Worm (Caenorhabditis elegans) whole organism, early embryonic: ENCODE results near the gene nlp-59.

Experiments used
- B0310.2 ChIP-seq: sonication (generic microtip); optimal IDR thresholded peaks from 2 replicates; lab custom pipeline; 2016; ENCODE audit warnings: mild to moderate bottlenecking, missing genetic modification characterization, missing compliant biosample characterization
- F13C5.2 ChIP-seq: sonication (generic microtip); optimal IDR thresholded peaks from 2 replicates; lab custom pipeline; 2017; ENCODE audit warnings: mild to moderate bottlenecking, missing genetic modification characterization, inconsistent platforms, missing compliant biosample characterization
- aly-1 ChIP-seq: sonication (generic microtip); optimal IDR thresholded peaks from 2 replicates; lab custom pipeline; 2016; ENCODE audit warnings: missing genetic modification characterization, missing compliant biosample characterization
- ama-1 ChIP-seq: fragments of 150-350 bp; optimal IDR thresholded peaks from 2 replicates; lab custom pipeline; 2014
- ceh-13 ChIP-seq: fragments of 200-800 bp; sonication (Bioruptor generic); optimal IDR thresholded peaks from 2 replicates; lab custom pipeline; 2018; ENCODE audit warnings: mild to moderate bottlenecking, missing genetic modification characterization, missing compliant biosample characterization
- ceh-36 ChIP-seq: sonication (generic microtip); optimal IDR thresholded peaks from 2 replicates; lab custom pipeline; 2016; ENCODE audit warnings: missing genetic modification characterization, inconsistent platforms, missing compliant biosample characterization
- ets-7 ChIP-seq: sonication (generic microtip); optimal IDR thresholded peaks from 2 replicates; lab custom pipeline; 2016; ENCODE audit warnings: missing genotype, missing genetic modification characterization, missing compliant biosample characterization
- flt-1 ChIP-seq: fragments of 200-800 bp; sonication (Bioruptor generic); IDR thresholded peaks from 2 replicates; pipeline ENCODE4 v1.3.6; 2022; ENCODE audit warnings: missing genetic modification characterization, missing compliant biosample characterization
- hmbx-1 ChIP-seq: sonication (generic microtip); optimal IDR thresholded peaks from 2 replicates; lab custom pipeline; 2016; ENCODE audit warnings: mild to moderate bottlenecking, missing genetic modification characterization, missing compliant biosample characterization
- hmg-4 ChIP-seq: fragments of 200-800 bp; sonication (Bioruptor generic); optimal IDR thresholded peaks from 2 replicates; lab custom pipeline; 2018; ENCODE audit warnings: mild to moderate bottlenecking, missing genetic modification characterization, missing compliant biosample characterization
- hnd-1 ChIP-seq: sonication (generic microtip); optimal IDR thresholded peaks from 2 replicates; lab custom pipeline; 2016; ENCODE audit warnings: missing genetic modification characterization, missing compliant biosample characterization
- pes-1 ChIP-seq: fragments of 200-800 bp; sonication (Bioruptor generic); IDR thresholded peaks from 2 replicates; pipeline ENCODE4 v1.3.6; 2022; ENCODE audit warnings: missing genetic modification reagents, missing genetic modification characterization, missing compliant biosample characterization
- scrt-1 ChIP-seq: fragments of 200-800 bp; sonication (Bioruptor generic); IDR thresholded peaks from 2 replicates; pipeline ENCODE4 v1.3.6; 2022; ENCODE audit warnings: missing genetic modification characterization, missing compliant biosample characterization
- sea-1 ChIP-seq: fragments of 200-800 bp; sonication (Bioruptor generic); conservative IDR thresholded peaks from 2 replicates; pipeline ENCODE4 v1.3.6; 2022; ENCODE audit warnings: missing genetic modification characterization, missing compliant biosample characterization
- tbx-11 ChIP-seq: fragments of 200-800 bp; sonication (Bioruptor generic); IDR thresholded peaks from 2 replicates; pipeline ENCODE4 v1.3.6; 2022; ENCODE audit warnings: missing genetic modification characterization, missing compliant biosample characterization
- tbx-37 ChIP-seq: fragments of 200-800 bp; sonication (Bioruptor generic); conservative IDR thresholded peaks from 2 replicates; pipeline ENCODE4 v1.3.6; 2022; ENCODE audit warnings: missing genetic modification reagents, missing genetic modification characterization, missing compliant biosample characterization
- tra-4 ChIP-seq: sonication (generic microtip); optimal IDR thresholded peaks from 2 replicates; lab custom pipeline; 2017; ENCODE audit warnings: missing genetic modification characterization, missing compliant biosample characterization

The nlp-59 gene

ce11 chrV:14942898-14943297 is 28.3 kb upstream of the nlp-59 start:
- TF ChIP-seq aly-1 (no peak), tra-4 (tag; lab: Kevin White, UChicago) (no peak), flt-1 (GFP tag; lab: Robert Waterston, UW) (no peak), tbx-11 (GFP tag; lab: Robert Waterston, UW) (no peak), pes-1 (GFP tag; lab: Robert Waterston, UW) (no peak), tbx-37 (GFP tag; lab: Robert Waterston, UW) (no peak), hmg-4 (GFP tag; lab: Kevin White, UChicago) (no peak), hnd-1 (no peak), scrt-1 (GFP tag; lab: Robert Waterston, UW) (no peak), ets-7 (tag; lab: Kevin White, UChicago) (no peak), B0310.2 (no peak), sea-1 (GFP tag; lab: Robert Waterston, UW) (no peak)

DNA sequence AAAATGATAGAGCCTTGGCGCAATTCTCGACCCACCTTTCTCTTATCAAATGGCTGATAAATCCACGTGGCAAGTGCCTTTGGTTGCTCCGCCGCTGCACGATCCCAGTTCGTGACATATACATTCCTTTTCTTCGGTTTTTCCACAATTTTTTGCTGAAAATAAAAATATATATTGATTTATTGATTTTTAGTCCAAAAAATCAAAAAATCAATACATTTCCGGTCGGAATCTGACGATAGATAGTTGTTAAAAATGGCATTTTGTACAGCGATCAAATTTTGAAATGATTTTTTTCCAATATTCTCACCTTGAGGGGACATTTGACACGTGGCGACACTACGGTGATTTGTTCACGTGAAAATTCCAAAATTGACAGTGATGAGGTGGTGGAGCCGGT is 27.5 kb upstream of the nlp-59 start:
- TF ChIP-seq tbx-11 (GFP tag; lab: Robert Waterston, UW) (no peak), scrt-1 (GFP tag; lab: Robert Waterston, UW) (no peak), F13C5.2 (tag; lab: Kevin White, UChicago) (no peak), tra-4 (tag; lab: Kevin White, UChicago) (no peak), B0310.2 (no peak), ceh-13 (no peak), ceh-36 (tag; lab: Kevin White, UChicago) (no peak), hmbx-1 (no peak), hnd-1 (no peak), ama-1 (lab: Kevin White, UChicago) (no peak), ets-7 (tag; lab: Kevin White, UChicago) (no peak), aly-1 (no peak), hmg-4 (GFP tag; lab: Kevin White, UChicago) (no peak), sea-1 (GFP tag; lab: Robert Waterston, UW) (no peak)

- no peak for TF ChIP-seq hmbx-1
- TF ChIP-seq hnd-1 = no peak
- TF ChIP-seq flt-1 (GFP tag; lab: Robert Waterston, UW) = no peak
- TF ChIP-seq sea-1 (GFP tag; lab: Robert Waterston, UW) = no peak
- TF ChIP-seq ama-1 (lab: Kevin White, UChicago) = no peak
- no peak for TF ChIP-seq ceh-13
- no peak for TF ChIP-seq tbx-11 (GFP tag; lab: Robert Waterston, UW)
- TF ChIP-seq ets-7 (tag; lab: Kevin White, UChicago) = no peak
- TF ChIP-seq ceh-36 (tag; lab: Kevin White, UChicago) = no peak
- no peak for TF ChIP-seq hmg-4 (GFP tag; lab: Kevin White, UChicago)
- no peak for TF ChIP-seq tra-4 (tag; lab: Kevin White, UChicago)
- no peak for TF ChIP-seq scrt-1 (GFP tag; lab: Robert Waterston, UW)
- TF ChIP-seq F13C5.2 (tag; lab: Kevin White, UChicago) = no peak
Measured at ce11 chrV:14945124-14945523, 26.1 kb upstream of the nlp-59 start.

ce11 chrV:14945697-14946096 is 25.5 kb upstream of the nlp-59 start, which contains the start of gene C30G7.3:
Gene C30G7.3 (minus strand): TSS chrV:14945704.
- TF ChIP-seq B0310.2 (no peak), tbx-37 (GFP tag; lab: Robert Waterston, UW) (no peak), hmbx-1 (no peak), aly-1 (no peak), ceh-13 (no peak), scrt-1 (GFP tag; lab: Robert Waterston, UW) (no peak)

DNA sequence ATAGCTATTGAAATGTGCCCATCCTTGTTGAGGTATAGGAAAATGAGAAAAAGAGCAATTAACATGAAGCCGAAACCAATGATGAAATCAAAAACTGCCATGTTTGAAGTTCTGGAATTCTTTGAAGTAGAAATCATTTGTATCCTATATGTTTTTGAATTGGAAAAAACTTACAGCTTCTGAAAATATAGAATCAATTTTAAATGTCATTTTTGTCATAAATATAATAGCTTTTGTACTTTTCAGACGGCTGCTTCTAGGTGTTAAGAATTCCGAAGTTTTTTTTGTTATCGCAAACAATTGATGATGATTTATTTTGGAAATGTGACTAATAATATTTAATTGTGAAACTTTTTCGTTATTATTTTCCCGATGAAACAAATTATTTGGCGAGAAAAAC is 24.2 kb upstream of the nlp-59 start, which contains the start of gene C30G7.4:
C30G7.4 (minus strand) TSS at position 101 of the 400 bp plus-strand sequence.
- no peak for TF ChIP-seq F13C5.2 (tag; lab: Kevin White, UChicago)

ce11 chrV:14948566-14948965 is 22.7 kb upstream of the nlp-59 start:
- TF ChIP-seq ceh-13 (no peak), hnd-1 (no peak), ets-7 (tag; lab: Kevin White, UChicago) (no peak), aly-1 (no peak), hmbx-1 (no peak), sea-1 (GFP tag; lab: Robert Waterston, UW) (no peak), tbx-11 (GFP tag; lab: Robert Waterston, UW) (no peak), ama-1 (lab: Kevin White, UChicago) (no peak), scrt-1 (GFP tag; lab: Robert Waterston, UW) (no peak), F13C5.2 (tag; lab: Kevin White, UChicago) (no peak), tbx-37 (GFP tag; lab: Robert Waterston, UW) (no peak), pes-1 (GFP tag; lab: Robert Waterston, UW) (no peak), hmg-4 (GFP tag; lab: Kevin White, UChicago) (no peak), flt-1 (GFP tag; lab: Robert Waterston, UW) (no peak), tra-4 (tag; lab: Kevin White, UChicago) (no peak), B0310.2 (no peak)

DNA sequence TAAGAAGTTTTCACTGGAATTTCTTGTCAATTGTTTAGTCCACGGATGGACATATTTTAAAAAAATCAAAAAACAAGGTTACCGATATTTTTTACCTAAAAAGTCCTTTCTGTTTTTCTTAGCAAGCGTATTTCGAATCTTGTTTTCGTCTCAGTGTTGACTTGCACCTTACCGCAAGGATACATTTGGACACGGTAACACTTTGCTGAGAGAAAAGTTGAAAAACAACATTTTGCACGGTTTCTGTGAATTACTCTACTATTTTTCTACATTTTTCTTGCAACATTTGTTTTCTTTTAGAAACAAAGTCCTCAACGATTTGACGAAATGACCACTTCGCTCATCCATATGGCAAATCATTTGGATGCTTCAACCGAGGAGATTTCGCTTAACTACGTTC is 21.8 kb upstream of the nlp-59 start, which contains the start of gene hil-1:
hil-1 (plus strand) TSS at position 301 of the 400 bp plus-strand sequence.
- no peak for TF ChIP-seq ets-7 (tag; lab: Kevin White, UChicago)
- no peak for TF ChIP-seq tra-4 (tag; lab: Kevin White, UChicago)
- no peak for TF ChIP-seq hmg-4 (GFP tag; lab: Kevin White, UChicago)
- TF ChIP-seq ceh-36 (tag; lab: Kevin White, UChicago) = no peak
- TF ChIP-seq ceh-13 = no peak
- no peak for TF ChIP-seq aly-1
- no peak for TF ChIP-seq hmbx-1
- TF ChIP-seq hnd-1 = no peak
- no peak for TF ChIP-seq B0310.2
- no peak for TF ChIP-seq ama-1 (lab: Kevin White, UChicago)
- no peak for TF ChIP-seq pes-1 (GFP tag; lab: Robert Waterston, UW)
- TF ChIP-seq sea-1 (GFP tag; lab: Robert Waterston, UW) = no peak
- TF ChIP-seq tbx-37 (GFP tag; lab: Robert Waterston, UW) = no peak
- TF ChIP-seq tbx-11 (GFP tag; lab: Robert Waterston, UW) = no peak
- no peak for TF ChIP-seq F13C5.2 (tag; lab: Kevin White, UChicago)
- TF ChIP-seq scrt-1 (GFP tag; lab: Robert Waterston, UW) = no peak
- TF ChIP-seq flt-1 (GFP tag; lab: Robert Waterston, UW) = no peak
